Fruit fly (Drosophila melanogaster) whole organism, embryonic: ENCODE results near the gene alpha-Est7.

Source experiments
- Bdp1 ChIP-seq: fragments of 200-800 bp; sonication (Bioruptor generic); optimal IDR thresholded peaks from 3 replicates; lab custom pipeline; 2016; ENCODE audit warnings: missing biosample characterization, missing genetic modification characterization
- CG10209 ChIP-seq: fragments of 200-800 bp; sonication (Bioruptor generic); optimal IDR thresholded peaks from 3 replicates; lab custom pipeline; 2017; ENCODE audit warnings: missing biosample characterization, mild to moderate bottlenecking, missing genetic modification characterization, missing genetic modification reagents
- CG10543 ChIP-seq: fragments of 200-800 bp; sonication (Bioruptor generic); optimal IDR thresholded peaks from 3 replicates; lab custom pipeline; 2017; ENCODE audit warnings: missing biosample characterization, mild to moderate bottlenecking, missing genetic modification characterization, moderate library complexity
- CG10979 ChIP-seq: fragments of 200-800 bp; sonication (Bioruptor generic); optimal IDR thresholded peaks from 2 replicates; lab custom pipeline; 2018; ENCODE audit warnings: missing biosample characterization, mild to moderate bottlenecking, missing genetic modification characterization, moderate library complexity
- CG13123 ChIP-seq: fragments of 200-800 bp; sonication (Bioruptor generic); optimal IDR thresholded peaks from 2 replicates; lab custom pipeline; 2016; ENCODE audit warnings: missing biosample characterization, missing genetic modification characterization
- CG13624 ChIP-seq: fragments of 200-800 bp; sonication (Bioruptor generic); optimal IDR thresholded peaks from 2 replicates; lab custom pipeline; 2016; ENCODE audit warnings: missing biosample characterization, missing genetic modification characterization
- CG14441 ChIP-seq: fragments of 200-800 bp; sonication (Bioruptor generic); IDR thresholded peaks from 2 replicates; pipeline ENCODE4 v1.3.6; 2022; ENCODE audit warnings: missing biosample characterization, missing genetic modification characterization
- CG14667 ChIP-seq: fragments of 200-800 bp; sonication (Bioruptor generic); IDR thresholded peaks from 2 replicates; pipeline ENCODE4 v1.3.6; 2022; ENCODE audit warnings: missing biosample characterization, missing genetic modification characterization
- CG15269 ChIP-seq: fragments of 200-800 bp; sonication (Bioruptor generic); optimal IDR thresholded peaks from 2 replicates; lab custom pipeline; 2018; ENCODE audit warnings: missing biosample characterization, mild to moderate bottlenecking, missing genetic modification characterization, moderate library complexity
- CG16813 ChIP-seq: fragments of 200-800 bp; sonication (Bioruptor generic); IDR thresholded peaks from 3 replicates; pipeline ENCODE4 v1.3.6; 2022; ENCODE audit warnings: missing biosample characterization, missing genetic modification characterization; ENCODE audit not compliant: partially characterized antibody
- CG2116 ChIP-seq: fragments of 200-800 bp; sonication (Bioruptor generic); optimal IDR thresholded peaks from 3 replicates; lab custom pipeline; 2018; ENCODE audit warnings: missing biosample characterization, mild to moderate bottlenecking, missing genetic modification characterization
- CG2199 ChIP-seq: fragments of 200-800 bp; sonication (Bioruptor generic); IDR thresholded peaks from 3 replicates; pipeline ENCODE4 v1.3.6; 2022; ENCODE audit warnings: missing biosample characterization, missing genetic modification characterization
- CG3065 ChIP-seq: fragments of 200-800 bp; sonication (Bioruptor generic); optimal IDR thresholded peaks from 2 replicates; lab custom pipeline; 2016; ENCODE audit warnings: missing biosample characterization, missing genetic modification characterization
- CG3163 ChIP-seq: fragments of 200-800 bp; sonication (Bioruptor generic); optimal IDR thresholded peaks from 3 replicates; lab custom pipeline; 2016; ENCODE audit warnings: missing biosample characterization, missing genetic modification characterization
- CG34422 ChIP-seq: fragments of 200-800 bp; sonication (Bioruptor generic); IDR thresholded peaks from 3 replicates; pipeline ENCODE4 v1.3.6; 2022; ENCODE audit warnings: missing biosample characterization, missing genetic modification characterization
- CG3838 ChIP-seq: fragments of 200-800 bp; sonication (Bioruptor generic); optimal IDR thresholded peaks from 3 replicates; lab custom pipeline; 2016; ENCODE audit warnings: missing biosample characterization, missing genetic modification characterization
- CG4730 ChIP-seq: fragments of 200-800 bp; sonication (Bioruptor generic); IDR thresholded peaks from 2 replicates; pipeline ENCODE4 v1.3.6; 2022; ENCODE audit warnings: missing biosample characterization, missing genetic modification characterization
- CG5245 ChIP-seq: fragments of 200-800 bp; sonication (Bioruptor generic); optimal IDR thresholded peaks from 3 replicates; lab custom pipeline; 2016; ENCODE audit warnings: missing biosample characterization, missing genetic modification characterization
- CG6272 ChIP-seq: fragments of 200-800 bp; sonication (Bioruptor generic); IDR thresholded peaks from 2 replicates; pipeline ENCODE4 v1.3.6; 2022; ENCODE audit warnings: missing biosample characterization, missing genetic modification characterization
- CG8388 ChIP-seq: fragments of 200-800 bp; sonication (Bioruptor generic); optimal IDR thresholded peaks from 2 replicates; lab custom pipeline; 2019; ENCODE audit warnings: missing biosample characterization, mild to moderate bottlenecking, missing genetic modification characterization, moderate library complexity
- CG9437 ChIP-seq: fragments of 200-800 bp; sonication (Bioruptor generic); optimal IDR thresholded peaks from 2 replicates; lab custom pipeline; 2018; ENCODE audit warnings: missing biosample characterization, mild to moderate bottlenecking, missing genetic modification characterization
- CG9609 ChIP-seq: fragments of 200-800 bp; sonication (Bioruptor generic); optimal IDR thresholded peaks from 3 replicates; lab custom pipeline; 2016; ENCODE audit warnings: missing biosample characterization, missing genetic modification characterization
- Chrac-16 ChIP-seq: fragments of 200-800 bp; sonication (Bioruptor generic); optimal IDR thresholded peaks from 3 replicates; lab custom pipeline; 2016; ENCODE audit warnings: missing biosample characterization, missing genetic modification characterization
- Dfd ChIP-seq, 2 experiments: fragments of >200 bp; optimal IDR thresholded peaks; 2 replicates each; lab custom pipeline; 2017; ENCODE audit warnings: missing biosample characterization in 2 of 2, missing genetic modification characterization in 2 of 2
- Dip2 ChIP-seq: fragments of 200-800 bp; sonication (Bioruptor generic); IDR thresholded peaks from 2 replicates; pipeline ENCODE4 v1.3.6; 2022; ENCODE audit warnings: missing biosample characterization, missing genetic modification characterization
- ERR ChIP-seq: fragments of 200-800 bp; sonication (Bioruptor generic); optimal IDR thresholded peaks from 2 replicates; lab custom pipeline; 2016; ENCODE audit warnings: missing biosample characterization, missing genetic modification characterization
- Hsf ChIP-seq: fragments of 200-800 bp; sonication (Bioruptor generic); optimal IDR thresholded peaks from 3 replicates; lab custom pipeline; 2016; ENCODE audit warnings: missing biosample characterization, missing genetic modification characterization
- Max ChIP-seq: fragments of 200-800 bp; sonication (Bioruptor generic); optimal IDR thresholded peaks from 2 replicates; lab custom pipeline; 2016; ENCODE audit warnings: missing biosample characterization, mild to moderate bottlenecking, missing genetic modification characterization
- Pdp1 ChIP-seq, 2 experiments: fragments of 200-800 bp; sonication (Bioruptor generic); optimal IDR thresholded peaks; 3 replicates each; lab custom pipeline; 2016; ENCODE audit warnings: missing biosample characterization in 2 of 2, missing genetic modification characterization in 2 of 2, mild to moderate bottlenecking in 1 of 2, moderate library complexity in 1 of 2
- Scr ChIP-seq: fragments of 200-800 bp; sonication (Bioruptor generic); IDR thresholded peaks from 2 replicates; pipeline ENCODE4 v1.3.6; 2022; ENCODE audit warnings: missing biosample characterization, missing genetic modification characterization; ENCODE audit not compliant: partially characterized antibody
- Tbp ChIP-seq: fragments of >200 bp; optimal IDR thresholded peaks from 2 replicates; lab custom pipeline; 2018; ENCODE audit warnings: missing biosample characterization, missing genetic modification characterization
- ab ChIP-seq: fragments of 200-800 bp; sonication (Bioruptor generic); optimal IDR thresholded peaks from 2 replicates; lab custom pipeline; 2016; ENCODE audit warnings: missing biosample characterization, missing genetic modification characterization
- ac ChIP-seq: fragments of 200-800 bp; sonication (Bioruptor generic); optimal IDR thresholded peaks from 3 replicates; lab custom pipeline; 2017; ENCODE audit warnings: missing biosample characterization, mild to moderate bottlenecking, missing genetic modification characterization
- ase ChIP-seq: fragments of 200-800 bp; sonication (Bioruptor generic); IDR thresholded peaks from 3 replicates; pipeline ENCODE4 v1.3.6; 2022; ENCODE audit warnings: missing biosample characterization, missing genetic modification characterization
- caup ChIP-seq: fragments of 200-800 bp; sonication (Bioruptor generic); optimal IDR thresholded peaks from 3 replicates; lab custom pipeline; 2017; ENCODE audit warnings: missing biosample characterization, mild to moderate bottlenecking, missing genetic modification characterization, moderate library complexity; ENCODE audit not compliant: severe bottlenecking
- crp ChIP-seq, 2 experiments: fragments of 200-800 bp; sonication (Bioruptor generic); optimal IDR thresholded peaks; 2 replicates in 1 of 2; 3 replicates in 1 of 2; lab custom pipeline; 2017; ENCODE audit warnings: missing biosample characterization in 2 of 2, missing genetic modification characterization in 2 of 2, mild to moderate bottlenecking in 1 of 2, moderate library complexity in 1 of 2
- da ChIP-seq: fragments of 200-800 bp; sonication (Bioruptor generic); optimal IDR thresholded peaks from 2 replicates; lab custom pipeline; 2016; ENCODE audit warnings: missing biosample characterization, missing genetic modification characterization
- esg ChIP-seq: fragments of 200-800 bp; sonication (Bioruptor generic); conservative IDR thresholded peaks from 2 replicates; pipeline ENCODE4 v1.3.6; 2022; ENCODE audit warnings: missing biosample characterization, missing genetic modification characterization
- gfzf ChIP-seq: fragments of 200-800 bp; sonication (Bioruptor generic); optimal IDR thresholded peaks from 2 replicates; lab custom pipeline; 2016; ENCODE audit warnings: missing biosample characterization, mild to moderate bottlenecking, missing genetic modification characterization, moderate library complexity
- row ChIP-seq: fragments of 200-800 bp; sonication (Bioruptor generic); IDR thresholded peaks from 3 replicates; pipeline ENCODE4 v1.3.6; 2022; ENCODE audit warnings: missing biosample characterization, missing genetic modification characterization
- salm ChIP-seq: fragments of 200-800 bp; sonication (Bioruptor generic); optimal IDR thresholded peaks from 2 replicates; lab custom pipeline; 2018; ENCODE audit warnings: missing biosample characterization, mild to moderate bottlenecking, missing genetic modification characterization
- scrt ChIP-seq: fragments of 200-800 bp; sonication (Bioruptor generic); optimal IDR thresholded peaks from 2 replicates; lab custom pipeline; 2018; ENCODE audit warnings: missing biosample characterization, mild to moderate bottlenecking, missing genetic modification characterization, moderate library complexity
- sd ChIP-seq: fragments of 200-800 bp; sonication (Bioruptor generic); optimal IDR thresholded peaks from 3 replicates; lab custom pipeline; 2018; ENCODE audit warnings: missing biosample characterization, mild to moderate bottlenecking, missing genetic modification characterization, moderate library complexity
- sens ChIP-seq: fragments of 200-800 bp; sonication (Bioruptor generic); peaks from one replicate; lab custom pipeline; 2016; ENCODE audit warnings: missing biosample characterization, missing genetic modification characterization
- sisA ChIP-seq: fragments of 200-800 bp; sonication (Bioruptor generic); IDR thresholded peaks from 2 replicates; pipeline ENCODE4 v1.3.6; 2022; ENCODE audit warnings: missing biosample characterization, missing genetic modification characterization
- slou ChIP-seq: fragments of 200-800 bp; sonication (Bioruptor generic); optimal IDR thresholded peaks from 3 replicates; lab custom pipeline; 2016; ENCODE audit warnings: missing biosample characterization, missing genetic modification characterization
- sna ChIP-seq: fragments of 200-800 bp; sonication (Bioruptor generic); IDR thresholded peaks from 2 replicates; pipeline ENCODE4 v1.3.6; 2022; ENCODE audit warnings: missing biosample characterization, missing genetic modification characterization; ENCODE audit not compliant: partially characterized antibody
- toy ChIP-seq: fragments of 200-800 bp; sonication (Bioruptor generic); IDR thresholded peaks from 2 replicates; pipeline ENCODE4 v1.3.6; 2022; ENCODE audit warnings: missing biosample characterization, missing genetic modification characterization
- wor ChIP-seq: fragments of 200-800 bp; sonication (Bioruptor generic); IDR thresholded peaks from 2 replicates; pipeline ENCODE4 v1.3.6; 2022; ENCODE audit warnings: missing biosample characterization, missing genetic modification characterization
- zf30C ChIP-seq: fragments of 200-800 bp; sonication (Bioruptor generic); optimal IDR thresholded peaks from 3 replicates; lab custom pipeline; 2018; ENCODE audit warnings: missing biosample characterization, mild to moderate bottlenecking, missing genetic modification characterization

Gene alpha-Est7

DNA sequence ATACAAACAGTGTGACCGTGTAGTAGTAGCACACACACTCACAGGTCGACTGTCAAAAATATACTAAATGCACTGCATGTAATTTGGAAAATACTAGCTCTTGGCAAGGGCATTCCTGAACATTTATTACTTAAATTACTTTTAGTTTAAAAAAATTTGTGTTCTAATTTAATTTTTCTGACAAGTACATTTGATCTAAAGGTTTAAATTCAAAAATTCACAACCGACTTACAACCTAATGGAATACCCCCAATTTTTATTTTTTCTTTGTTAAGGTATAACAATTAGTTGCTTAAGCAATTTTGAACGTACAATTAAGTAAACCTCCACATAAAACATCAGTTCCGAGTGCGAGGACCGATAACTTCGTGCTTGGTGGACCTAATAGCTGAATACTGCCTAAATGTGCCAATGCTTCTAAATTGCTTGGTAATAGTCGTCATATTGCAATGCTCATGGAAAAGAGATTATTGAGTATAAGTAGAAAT, 49.7 kb downstream of the alpha-Est7 start, which contains the start of gene CG1142 (continued):
- TF ChIP-seq crp (GFP tag; optimal IDR thresholded peaks at IDR 0.05; lab: Kevin White, UChicago) (peak in 1 of 2 experiments; percentile 71), toy (peak; percentile 96), Chrac-16 (GFP tag; lab: Kevin White, UChicago) (peak; percentile 97), slou (GFP tag; lab: Kevin White, UChicago) (peak; percentile 96), CG4730 (GFP tag; lab: Robert Waterston, UW) (peak; percentile 97), salm (tag; lab: Kevin White, UChicago) (peak; percentile 99), CG14441 (GFP tag; lab: Robert Waterston, UW) (peak; percentile 98), Tbp (GFP tag; lab: Kevin White, UChicago) (no peak), CG34422 (GFP tag; lab: Robert Waterston, UW) (peak; percentile 99), ase (GFP tag; lab: Robert Waterston, UW) (peak; percentile 98), CG10543 (GFP tag; lab: Kevin White, UChicago) (peak; percentile 95), Hsf (GFP tag; lab: Kevin White, UChicago) (peak; percentile 98), sd (tag; lab: Kevin White, UChicago) (peak; percentile 93), CG3163 (GFP tag; lab: Kevin White, UChicago) (peak; percentile 84), CG2116 (GFP tag; lab: Kevin White, UChicago) (peak; percentile 89), CG15269 (tag; lab: Kevin White, UChicago) (peak; percentile 99), gfzf (GFP tag; lab: Kevin White, UChicago) (peak; percentile 72), CG16813 (no peak), ERR (GFP tag; lab: Kevin White, UChicago) (peak; percentile 88), CG9609 (GFP tag; lab: Kevin White, UChicago) (peak; percentile 96), CG2199 (GFP tag; lab: Robert Waterston, UW) (peak; percentile 98), CG10979 (peak; percentile 99), CG3838 (GFP tag; lab: Kevin White, UChicago) (peak; percentile 96), CG5245 (peak; percentile 97), CG13123 (peak; percentile 96), sens (peak; percentile 100), da (peak; percentile 96), sna (no peak), ac (GFP tag; lab: Kevin White, UChicago) (peak; percentile 96), zf30C (peak; percentile 52), esg (peak; percentile 98), Dfd (GFP tag; optimal IDR thresholded peaks at IDR 0.05; lab: Kevin White, UChicago) (peak in 1 of 2 experiments; percentile 62), CG13624 (GFP tag; lab: Kevin White, UChicago) (peak; percentile 98), row (GFP tag; lab: Robert Waterston, UW) (peak; percentile 97), CG6272 (GFP tag; lab: Robert Waterston, UW) (peak; percentile 90), ab (peak; percentile 25), CG9437 (GFP tag; lab: Kevin White, UChicago) (peak; percentile 96), scrt (GFP tag; lab: Kevin White, UChicago) (peak; percentile 95), Pdp1 (GFP tag; optimal IDR thresholded peaks at IDR 0.05; lab: Kevin White, UChicago) (peak; percentile 97), Scr (GFP tag; lab: Robert Waterston, UW) (0 out of 2 replicates have a peak, but pooled peaks have one; percentile 7), caup (peak; percentile 98), CG3065 (GFP tag; lab: Kevin White, UChicago) (peak; percentile 97), CG8388 (GFP tag; lab: Kevin White, UChicago) (peak; percentile 99), wor (GFP tag; lab: Robert Waterston, UW) (peak; percentile 96), CG14667 (GFP tag; lab: Robert Waterston, UW) (peak; percentile 96), Bdp1 (GFP tag; lab: Kevin White, UChicago) (peak; percentile 92), sisA (GFP tag; lab: Robert Waterston, UW) (peak; percentile 93), Dip2 (peak; percentile 67; the same call in 1 of the 2 replicates), Max (peak; percentile 98), CG10209 (peak; percentile 98)
